Worm (Caenorhabditis elegans): ENCODE measurements around the gene panl-2.

- TF ChIP-seq mep-1 (tag; optimal IDR thresholded peaks at IDR 0.05) = no peak
- TF ChIP-seq nhr-76 (tag; optimal IDR thresholded peaks at IDR 0.05) = no peak
- no peak for TF ChIP-seq ceh-43 (GFP tag; optimal IDR thresholded peaks at IDR 0.05)
- no peak for TF ChIP-seq nhr-12 (tag; optimal IDR thresholded peaks at IDR 0.05)
- no peak for TF ChIP-seq unc-62 (GFP tag; optimal IDR thresholded peaks at IDR 0.05)
- no peak for TF ChIP-seq lin-13 (tag; optimal IDR thresholded peaks at IDR 0.05)
- no peak for TF ChIP-seq nhr-237 (tag; optimal IDR thresholded peaks at IDR 0.05)
- TF ChIP-seq elt-3 (tag; optimal IDR thresholded peaks at IDR 0.05) = no peak
- no peak for TF ChIP-seq ces-1 (GFP tag; optimal IDR thresholded peaks at IDR 0.05)
- no peak for TF ChIP-seq M03D4.4 (tag; optimal IDR thresholded peaks at IDR 0.05)
- TF ChIP-seq pha-4 (tag; optimal IDR thresholded peaks at IDR 0.05) = no peak
Measured at ce11 chrIII:6945747-6946146, 22.2 kb downstream of the panl-2 start, which contains the start of gene abu-13.
